Worm (Caenorhabditis elegans): ENCODE data around the gene aqp-4.

DNA sequence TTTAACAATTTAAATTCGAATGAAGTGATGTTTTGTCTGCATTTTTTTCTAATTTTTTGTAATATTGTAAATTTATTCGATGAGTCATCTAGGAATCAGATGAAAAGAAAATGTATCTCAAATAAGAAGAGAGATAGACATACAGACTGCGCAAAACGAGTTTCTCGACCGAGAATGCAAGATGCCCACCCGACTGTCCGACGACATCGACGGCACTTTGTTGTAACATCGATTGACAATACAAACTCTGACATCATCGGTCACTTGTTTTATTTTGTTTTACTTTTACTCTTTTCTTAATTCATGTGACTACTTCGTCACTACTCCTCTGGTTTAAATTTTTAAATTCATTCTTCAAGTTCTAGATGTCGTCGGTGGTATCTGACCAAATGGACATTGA lies 3.5 kb downstream of the aqp-4 start, which contains the start of gene sta-2:
- TF ChIP-seq elt-2 (tag; optimal IDR thresholded peaks at IDR 0.05) (no peak), lim-6 (tag; optimal IDR thresholded peaks at IDR 0.05) (no peak), dmd-4 (tag; optimal IDR thresholded peaks at IDR 0.05; ENCODE audit: borderline replicate concordance) (no peak), fkh-6 (tag; optimal IDR thresholded peaks at IDR 0.05) (no peak), tbx-2 (tag; optimal IDR thresholded peaks at IDR 0.05) (no peak), hlh-8 (tag; optimal IDR thresholded peaks at IDR 0.05) (no peak), gmeb-2 (tag; optimal IDR thresholded peaks at IDR 0.05) (no peak)
